Fruit fly (Drosophila melanogaster): ENCODE data around the gene Acf.
A peak's percentile ranks its signal among the peaks of the same experiment; 100 is the strongest.

- TF ChIP-seq Pif1B (GFP tag; optimal IDR thresholded peaks at IDR 0.05) = peak; percentile 47
- TF ChIP-seq CG32121 (GFP tag; IDR thresholded peaks at IDR 0.05) = no peak
- peak; percentile 54 for TF ChIP-seq CG8159 (tag; optimal IDR thresholded peaks at IDR 0.05)
- TF ChIP-seq D1 (tag; optimal IDR thresholded peaks at IDR 0.05) = no peak
- peak; percentile 56 for TF ChIP-seq Pif1A (GFP tag; optimal IDR thresholded peaks at IDR 0.05)
- TF ChIP-seq CG4496 (GFP tag; IDR thresholded peaks at IDR 0.05) = no peak
- TF ChIP-seq CG17806 (tag; optimal IDR thresholded peaks at IDR 0.05) = peak; percentile 32
- no peak for TF ChIP-seq Ets98B (GFP tag; IDR thresholded peaks at IDR 0.05)
- TF ChIP-seq gl (tag; optimal IDR thresholded peaks at IDR 0.05) = no peak
- TF ChIP-seq EcR (GFP tag; optimal IDR thresholded peaks at IDR 0.05) = no peak
Measured at dm6 chr3R:31767528-31767927, 26.3 kb upstream of the Acf start.
